Fruit fly (Drosophila melanogaster): Measurements from ENCODE around the gene CG12104.

CG12104 gene

DNA sequence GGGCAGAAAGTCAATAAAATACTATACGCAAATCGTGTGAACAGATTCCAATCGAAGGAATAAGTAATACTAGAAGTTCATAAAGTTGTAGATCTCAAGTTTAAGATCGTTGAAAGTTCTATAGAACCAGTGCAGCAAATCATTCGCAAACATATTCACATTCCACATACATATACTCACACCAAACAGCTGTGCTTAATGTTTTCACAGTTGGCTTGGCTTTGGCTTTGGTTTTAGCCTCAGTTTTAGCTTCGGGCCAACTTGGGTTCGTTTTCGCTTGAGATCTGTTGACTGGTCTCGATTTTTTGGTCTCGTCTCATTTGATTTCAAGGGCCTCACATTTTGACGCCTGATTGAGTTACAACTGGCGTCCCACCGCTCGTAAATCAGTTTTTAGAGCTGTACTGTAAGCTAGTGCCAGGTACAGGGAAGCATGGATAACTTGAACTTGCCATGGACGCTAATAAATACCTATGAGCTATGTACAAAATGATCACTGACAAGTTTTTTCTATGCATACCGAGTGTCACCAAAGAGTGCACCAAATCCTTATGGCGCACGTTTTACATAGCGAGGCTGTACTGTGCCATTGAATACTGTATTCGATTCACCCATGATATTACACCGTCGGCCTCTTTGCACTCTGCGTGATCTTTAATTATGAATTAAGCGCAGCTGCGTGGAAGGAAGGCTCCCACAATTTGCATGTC lies 15.2 kb downstream of the CG12104 start (continued):
- peak; percentile 64 for TF ChIP-seq zen (tag; optimal IDR thresholded peaks at IDR 0.05)
- TF ChIP-seq CG12236 (GFP tag; optimal IDR thresholded peaks at IDR 0.05): peak; percentile 48
- TF ChIP-seq GATAe (GFP tag; conservative IDR thresholded peaks at IDR 0.05): peak; percentile 64; the same call in 1 of the 2 replicates
- TF ChIP-seq dpn (GFP tag; optimal IDR thresholded peaks at IDR 0.05): peak; percentile 89
- peak; percentile 87 for TF ChIP-seq CG10366 (GFP tag; IDR thresholded peaks at IDR 0.05)
- TF ChIP-seq CG13775 (GFP tag; optimal IDR thresholded peaks at IDR 0.05): peak; percentile 43
- no peak for TF ChIP-seq prd (optimal IDR thresholded peaks at IDR 0.05)
- peak; percentile 91 for TF ChIP-seq prd (GFP tag; IDR thresholded peaks at IDR 0.05)
- peak; percentile 60; the same call in 1 of the 2 replicates for TF ChIP-seq CG8765 (GFP tag; IDR thresholded peaks at IDR 0.05)
- TF ChIP-seq CG9609 (GFP tag; optimal IDR thresholded peaks at IDR 0.05): peak; percentile 53
- TF ChIP-seq CG10979 (tag; optimal IDR thresholded peaks at IDR 0.05): peak; percentile 74
- TF ChIP-seq wdn (GFP tag; IDR thresholded peaks at IDR 0.05): peak; percentile 77
- TF ChIP-seq Fer2 (tag; optimal IDR thresholded peaks at IDR 0.05): peak; percentile 61
- TF ChIP-seq CG14050 (GFP tag; IDR thresholded peaks at IDR 0.05): peak; percentile 69
- peak in 1 of 2 experiments; percentile 8 for TF ChIP-seq crp (GFP tag; optimal IDR thresholded peaks at IDR 0.05)
- TF ChIP-seq CG6683 (GFP tag; optimal IDR thresholded peaks at IDR 0.05): peak; percentile 55
- TF ChIP-seq ci (GFP tag; IDR thresholded peaks at IDR 0.05): peak; percentile 83
- peak; percentile 93 for TF ChIP-seq sens (GFP tag)
- no peak for TF ChIP-seq CG15479 (GFP tag; optimal IDR thresholded peaks at IDR 0.05)
- peak; percentile 76 for TF ChIP-seq Hr51 (GFP tag; optimal IDR thresholded peaks at IDR 0.05)
- peak; percentile 78 for TF ChIP-seq tap (tag; optimal IDR thresholded peaks at IDR 0.05)
- peak; percentile 83 for TF ChIP-seq ems (GFP tag; optimal IDR thresholded peaks at IDR 0.05)
- TF ChIP-seq CG3995 (GFP tag; optimal IDR thresholded peaks at IDR 0.05): peak; percentile 33
- no peak for TF ChIP-seq hb (GFP tag; IDR thresholded peaks at IDR 0.05; ENCODE audit: partially characterized antibody)
- no peak for TF ChIP-seq br (optimal IDR thresholded peaks at IDR 0.05)
- peak; percentile 62; the same call in 1 of the 2 replicates for TF ChIP-seq CG5953 (GFP tag; IDR thresholded peaks at IDR 0.05)
- peak; percentile 5 for TF ChIP-seq CG12299 (tag; optimal IDR thresholded peaks at IDR 0.05)
- TF ChIP-seq fd102C (GFP tag; optimal IDR thresholded peaks at IDR 0.05): no peak
- TF ChIP-seq Hey (tag; optimal IDR thresholded peaks at IDR 0.05): peak; percentile 18
- peak; percentile 76 for TF ChIP-seq CG11696 (GFP tag; IDR thresholded peaks at IDR 0.05)
- TF ChIP-seq CG8290 (GFP tag; optimal IDR thresholded peaks at IDR 0.05): peak; percentile 69
- peak in 1 of 2 experiments; percentile 97 for TF ChIP-seq CG8290 (tag; optimal IDR thresholded peaks at IDR 0.05)
- TF ChIP-seq Vsx1 (GFP tag; optimal IDR thresholded peaks at IDR 0.05): peak; percentile 43
- TF ChIP-seq jumu (GFP tag; optimal IDR thresholded peaks at IDR 0.05): peak; percentile 65
- no peak for TF ChIP-seq HLHmδ (GFP tag; optimal IDR thresholded peaks at IDR 0.05)
- TF ChIP-seq Fer1 (GFP tag; optimal IDR thresholded peaks at IDR 0.05): peak; percentile 84
- TF ChIP-seq CG1832 (GFP tag; optimal IDR thresholded peaks at IDR 0.05): no peak
- TF ChIP-seq klu (GFP tag; IDR thresholded peaks at IDR 0.05): peak; percentile 58
- peak; percentile 95 for TF ChIP-seq slbo (GFP tag; IDR thresholded peaks at IDR 0.05)
- TF ChIP-seq inv (GFP tag; IDR thresholded peaks at IDR 0.05; ENCODE audit: partially characterized antibody): no peak
- TF ChIP-seq CG31388 (GFP tag; optimal IDR thresholded peaks at IDR 0.05): peak; percentile 43
- TF ChIP-seq NfI (GFP tag; optimal IDR thresholded peaks at IDR 0.05): peak; percentile 74
- TF ChIP-seq CrebB (tag; optimal IDR thresholded peaks at IDR 0.05): peak; percentile 50
- peak; percentile 33; the same call in 1 of the 2 replicates for TF ChIP-seq Dref (GFP tag; IDR thresholded peaks at IDR 0.05)
- peak; percentile 91 for TF ChIP-seq CG34422 (GFP tag; IDR thresholded peaks at IDR 0.05)
- peak; percentile 77 for TF ChIP-seq CG4404 (GFP tag; IDR thresholded peaks at IDR 0.05)
- TF ChIP-seq Nf-YB (GFP tag; optimal IDR thresholded peaks at IDR 0.05): peak; percentile 17
- peak; percentile 76 for TF ChIP-seq PHDP (tag; optimal IDR thresholded peaks at IDR 0.05)
- TF ChIP-seq Atf3 (GFP tag; optimal IDR thresholded peaks at IDR 0.05): peak; percentile 52
- 0 out of 2 replicates have a peak, but pooled peaks have one; percentile 35 for TF ChIP-seq Poxn (GFP tag; IDR thresholded peaks at IDR 0.05)
